Fruit fly (Drosophila melanogaster): ENCODE results near the gene cv.

cv gene

dm6 chrX:5664222-5664621 is 25.6 kb upstream of the cv start (continued):
- TF ChIP-seq BEAF-32 (GFP tag; optimal IDR thresholded peaks at IDR 0.05) (no peak), CG6854 (GFP tag; optimal IDR thresholded peaks at IDR 0.05) (peak; percentile 56), MBD-R2 (GFP tag; IDR thresholded peaks at IDR 0.05) (no peak), klu (GFP tag; IDR thresholded peaks at IDR 0.05) (no peak), CG12744 (GFP tag; optimal IDR thresholded peaks at IDR 0.05) (no peak), Awh (GFP tag; IDR thresholded peaks at IDR 0.05) (no peak), CG1647 (GFP tag; optimal IDR thresholded peaks at IDR 0.05) (no peak), lab (GFP tag; optimal IDR thresholded peaks at IDR 0.05) (peak; percentile 83), Usf (GFP tag; optimal IDR thresholded peaks at IDR 0.05) (no peak), CG17385 (GFP tag; optimal IDR thresholded peaks at IDR 0.05) (peak; percentile 41), trem (tag; optimal IDR thresholded peaks at IDR 0.05) (no peak), zfh1 (GFP tag; IDR thresholded peaks at IDR 0.05) (no peak), ranshi (GFP tag; IDR thresholded peaks at IDR 0.05) (no peak), CG34376 (GFP tag; optimal IDR thresholded peaks at IDR 0.05) (peak; percentile 87), Hey (tag; optimal IDR thresholded peaks at IDR 0.05) (no peak), usp (GFP tag; optimal IDR thresholded peaks at IDR 0.05) (no peak), CG6654 (GFP tag; optimal IDR thresholded peaks at IDR 0.05) (no peak), Hsf (GFP tag; optimal IDR thresholded peaks at IDR 0.05) (no peak), nau (GFP tag; optimal IDR thresholded peaks at IDR 0.05) (no peak), CG7928 (GFP tag; optimal IDR thresholded peaks at IDR 0.05) (no peak), CG2712 (tag; optimal IDR thresholded peaks at IDR 0.05) (no peak), NFAT (GFP tag; IDR thresholded peaks at IDR 0.05) (no peak), Gsc (GFP tag; IDR thresholded peaks at IDR 0.05) (no peak), so (GFP tag; IDR thresholded peaks at IDR 0.05) (0 out of 3 replicates have a peak, but pooled peaks have one; percentile 13), run (tag; optimal IDR thresholded peaks at IDR 0.05) (no peak), row (GFP tag; IDR thresholded peaks at IDR 0.05) (no peak), CG2875 (GFP tag; optimal IDR thresholded peaks at IDR 0.05) (no peak), Deaf1 (tag; optimal IDR thresholded peaks at IDR 0.05) (peak; percentile 12), CG8944 (GFP tag; optimal IDR thresholded peaks at IDR 0.05) (no peak), pb (GFP tag; optimal IDR thresholded peaks at IDR 0.05) (no peak), nerfin-2 (GFP tag; IDR thresholded peaks at IDR 0.05; ENCODE audit: partially characterized antibody) (no peak), Blimp-1 (GFP tag; optimal IDR thresholded peaks at IDR 0.05) (no peak), ftz-f1 (GFP tag; optimal IDR thresholded peaks at IDR 0.05) (no peak), Nf-YC (tag; optimal IDR thresholded peaks at IDR 0.05) (peak; percentile 20), CG9817 (tag; optimal IDR thresholded peaks at IDR 0.05) (no peak), CG32532 (GFP tag; IDR thresholded peaks at IDR 0.05) (peak; percentile 35; the same call in 1 of the 2 replicates), PHDP (tag; optimal IDR thresholded peaks at IDR 0.05) (no peak), CG11696 (GFP tag; IDR thresholded peaks at IDR 0.05) (no peak), dmrt99B (tag; optimal IDR thresholded peaks at IDR 0.05) (peak; percentile 14), lilli (GFP tag; optimal IDR thresholded peaks at IDR 0.05) (no peak), CG13296 (GFP tag; optimal IDR thresholded peaks at IDR 0.05) (peak; percentile 74), ash1 (GFP tag; optimal IDR thresholded peaks at IDR 0.05) (no peak), oc (tag; optimal IDR thresholded peaks at IDR 0.05) (no peak), CG15269 (tag; optimal IDR thresholded peaks at IDR 0.05) (peak; percentile 32), emc (GFP tag; optimal IDR thresholded peaks at IDR 0.05) (no peak), en (GFP tag; optimal IDR thresholded peaks at IDR 0.05) (no peak), Lhr (GFP tag; optimal IDR thresholded peaks at IDR 0.05) (no peak), CG1792 (GFP tag; optimal IDR thresholded peaks at IDR 0.05) (no peak), Hr78 (GFP tag; optimal IDR thresholded peaks at IDR 0.05) (no peak), CG4424 (GFP tag; optimal IDR thresholded peaks at IDR 0.05) (no peak), CG17612 (GFP tag; IDR thresholded peaks at IDR 0.05) (no peak), tap (tag; optimal IDR thresholded peaks at IDR 0.05) (no peak)
